Worm (Caenorhabditis elegans) whole organism, late embryonic: Measurements from ENCODE around the gene rpl-10.

ENCODE experiments used
- ceh-22 ChIP-seq: sonication (generic microtip); optimal IDR thresholded peaks from 2 replicates; lab custom pipeline; 2017; ENCODE audit warnings: missing biosample characterization, missing genetic modification characterization
- che-1 ChIP-seq: sonication (generic microtip); optimal IDR thresholded peaks from 2 replicates; lab custom pipeline; 2016; ENCODE audit warnings: mild to moderate bottlenecking, missing genetic modification characterization, missing compliant biosample characterization

ce11 chrII:8190455-8190854 lies 46.8 kb downstream of the rpl-10 start, which contains the start of gene T05C12.8:
- no peak for TF ChIP-seq ceh-22 (tag; lab: Kevin White, UChicago)
- no peak for TF ChIP-seq che-1 (tag; lab: Kevin White, UChicago)
